Worm (Caenorhabditis elegans): ENCODE data around the gene rev-3.

rev-3 gene

ce11 chrIII:5734905-5735304 is 55.5 kb downstream of the rev-3 start, which contains the start of gene B0244.10:
TSS of gene B0244.10 (plus strand) at chrIII:5735158.
- TF ChIP-seq elt-2 (tag; optimal IDR thresholded peaks at IDR 0.05) (peak; percentile 74), zip-4 (GFP tag; optimal IDR thresholded peaks at IDR 0.05) (no peak), tlp-1 (tag; optimal IDR thresholded peaks at IDR 0.05) (peak; percentile 28)

ce11 chrIII:5734328-5734727 is 56.1 kb downstream of the rev-3 start:
- TF ChIP-seq nhr-19 (GFP tag; conservative IDR thresholded peaks at IDR 0.05) (no peak), pag-3 (tag; optimal IDR thresholded peaks at IDR 0.05; ENCODE audit: borderline replicate concordance, insufficient read depth) (no peak), sup-37 (GFP tag; optimal IDR thresholded peaks at IDR 0.05) (no peak), skn-1 (tag; optimal IDR thresholded peaks at IDR 0.05) (no peak), unc-98 (GFP tag; IDR thresholded peaks at IDR 0.05) (no peak), unc-62 (GFP tag; optimal IDR thresholded peaks at IDR 0.05) (no peak), ztf-11 (tag; optimal IDR thresholded peaks at IDR 0.05) (no peak), mep-1 (tag; optimal IDR thresholded peaks at IDR 0.05) (no peak), nhr-76 (tag; optimal IDR thresholded peaks at IDR 0.05) (no peak), hlh-17 (GFP tag; optimal IDR thresholded peaks at IDR 0.05; ENCODE audit: borderline replicate concordance) (no peak), zag-1 (tag; optimal IDR thresholded peaks at IDR 0.05) (no peak), nhr-12 (tag; optimal IDR thresholded peaks at IDR 0.05) (no peak), pqm-1 (tag; optimal IDR thresholded peaks at IDR 0.05) (no peak), pax-3 (tag; optimal IDR thresholded peaks at IDR 0.05) (no peak), ceh-90 (tag; optimal IDR thresholded peaks at IDR 0.05) (no peak), efl-3 (GFP tag; optimal IDR thresholded peaks at IDR 0.05) (no peak), lin-13 (GFP tag; optimal IDR thresholded peaks at IDR 0.05) (no peak)

ce11 chrIII:5732925-5733324 is 57.5 kb downstream of the rev-3 start, which contains the start of gene B0244.17:
TSS of gene B0244.17 (plus strand) at chrIII:5733225.
- TF ChIP-seq dsc-1 (tag; optimal IDR thresholded peaks at IDR 0.05) (no peak), isw-1 (GFP tag; IDR thresholded peaks at IDR 0.05) (no peak), C34B4.2 (tag; optimal IDR thresholded peaks at IDR 0.05) (no peak), Y116A8C.19 (tag; optimal IDR thresholded peaks at IDR 0.05; ENCODE audit: borderline replicate concordance) (no peak), nhr-28 (tag; optimal IDR thresholded peaks at IDR 0.05) (no peak), ama-1 (optimal IDR thresholded peaks at IDR 0.05) (no peak), lir-3 (tag; optimal IDR thresholded peaks at IDR 0.05; ENCODE audit: poor library complexity) (no peak), grh-1 (GFP tag; IDR thresholded peaks at IDR 0.05) (no peak), sup-37 (GFP tag; optimal IDR thresholded peaks at IDR 0.05) (no peak), F16B12.6 (tag; optimal IDR thresholded peaks at IDR 0.05) (no peak), C04F5.9 (tag; optimal IDR thresholded peaks at IDR 0.05) (no peak), fkh-4 (tag; optimal IDR thresholded peaks at IDR 0.05; ENCODE audit: borderline replicate concordance) (no peak), swsn-7 (tag; optimal IDR thresholded peaks at IDR 0.05) (no peak), nhr-47 (tag; optimal IDR thresholded peaks at IDR 0.05) (no peak)

- TF ChIP-seq elt-2 (tag; optimal IDR thresholded peaks at IDR 0.05) (peak; percentile 43), aha-1 (tag; optimal IDR thresholded peaks at IDR 0.05) (no peak), efl-1 (optimal IDR thresholded peaks at IDR 0.05) (no peak), efl-1 (GFP tag; optimal IDR thresholded peaks at IDR 0.05 in 1 of 2) (peak in 1 of 2 experiments; percentile 20)
Observed at ce11 chrIII:5730980-5731636, 59.3 kb downstream of the rev-3 start, which contains the start of the genes B0244.9 and B0244.7. TSS of gene B0244.9 (minus strand) at chrIII:5731030. TSS of gene B0244.7 (plus strand) at chrIII:5731501.

Data from whole organism, L1 larva.